Fruit fly (Drosophila melanogaster) whole organism, prepupa: ENCODE results near the gene CG14154.
A peak's percentile ranks its signal among the peaks of the same experiment; 100 is the strongest.

ENCODE experiments used
- Blimp-1 ChIP-seq: fragments of 200-800 bp; sonication (Bioruptor generic); optimal IDR thresholded peaks from 3 replicates; lab custom pipeline; 2017; ENCODE audit warnings: missing biosample characterization, missing genetic modification characterization, mild to moderate bottlenecking, moderate library complexity, missing genetic modification reagents
- CG11294 ChIP-seq: fragments of 200-800 bp; sonication (Bioruptor generic); IDR thresholded peaks from 2 replicates; pipeline ENCODE4 v1.3.6; 2022; ENCODE audit warnings: missing biosample characterization, missing genetic modification characterization
- CG32006 ChIP-seq: fragments of 200-800 bp; sonication (Bioruptor generic); optimal IDR thresholded peaks from 3 replicates; lab custom pipeline; 2017; ENCODE audit warnings: missing biosample characterization, mild to moderate bottlenecking, missing genetic modification characterization
- CG34406 ChIP-seq: fragments of 200-800 bp; sonication (Bioruptor generic); optimal IDR thresholded peaks from 3 replicates; lab custom pipeline; 2016; ENCODE audit warnings: missing biosample characterization, missing genetic modification characterization
- CG6854 ChIP-seq: fragments of 200-800 bp; sonication (Bioruptor generic); optimal IDR thresholded peaks from 2 replicates; lab custom pipeline; 2017; ENCODE audit warnings: missing biosample characterization, mild to moderate bottlenecking, missing genetic modification characterization
- CG8632 ChIP-seq: fragments of 200-800 bp; sonication (Bioruptor generic); optimal IDR thresholded peaks from 3 replicates; lab custom pipeline; 2016; ENCODE audit warnings: missing biosample characterization, missing genetic modification characterization
- Ets21C ChIP-seq: fragments of 200-800 bp; sonication (Bioruptor generic); optimal IDR thresholded peaks from 3 replicates; lab custom pipeline; 2016; ENCODE audit warnings: missing biosample characterization, missing genetic modification characterization
- Hr39 ChIP-seq: fragments of 200-800 bp; sonication (Bioruptor generic); optimal IDR thresholded peaks from 2 replicates; lab custom pipeline; 2016; ENCODE audit warnings: missing biosample characterization, missing genetic modification characterization
- Met ChIP-seq: fragments of 200-800 bp; sonication (Bioruptor generic); optimal IDR thresholded peaks from 3 replicates; lab custom pipeline; 2016; ENCODE audit warnings: missing biosample characterization, missing genetic modification characterization
- OdsH ChIP-seq: fragments of 200-800 bp; sonication (Bioruptor generic); optimal IDR thresholded peaks from 3 replicates; lab custom pipeline; 2016; ENCODE audit warnings: missing biosample characterization, missing genetic modification characterization
- Sox102F ChIP-seq: fragments of 200-800 bp; sonication (Bioruptor generic); optimal IDR thresholded peaks from 2 replicates; lab custom pipeline; 2016; ENCODE audit warnings: missing biosample characterization, mild to moderate bottlenecking, missing genetic modification characterization
- cyc ChIP-seq: fragments of 200-800 bp; sonication (Bioruptor generic); optimal IDR thresholded peaks from 3 replicates; lab custom pipeline; 2016; ENCODE audit warnings: missing biosample characterization, missing genetic modification characterization
- dac ChIP-seq: fragments of 200-800 bp; sonication (Bioruptor generic); optimal IDR thresholded peaks from 2 replicates; lab custom pipeline; 2017; ENCODE audit warnings: missing biosample characterization, mild to moderate bottlenecking, missing genetic modification characterization
- fd59A ChIP-seq: fragments of 200-800 bp; sonication (Bioruptor generic); optimal IDR thresholded peaks from 2 replicates; lab custom pipeline; 2017; ENCODE audit warnings: missing biosample characterization, mild to moderate bottlenecking, missing genetic modification characterization, missing genetic modification reagents

DNA sequence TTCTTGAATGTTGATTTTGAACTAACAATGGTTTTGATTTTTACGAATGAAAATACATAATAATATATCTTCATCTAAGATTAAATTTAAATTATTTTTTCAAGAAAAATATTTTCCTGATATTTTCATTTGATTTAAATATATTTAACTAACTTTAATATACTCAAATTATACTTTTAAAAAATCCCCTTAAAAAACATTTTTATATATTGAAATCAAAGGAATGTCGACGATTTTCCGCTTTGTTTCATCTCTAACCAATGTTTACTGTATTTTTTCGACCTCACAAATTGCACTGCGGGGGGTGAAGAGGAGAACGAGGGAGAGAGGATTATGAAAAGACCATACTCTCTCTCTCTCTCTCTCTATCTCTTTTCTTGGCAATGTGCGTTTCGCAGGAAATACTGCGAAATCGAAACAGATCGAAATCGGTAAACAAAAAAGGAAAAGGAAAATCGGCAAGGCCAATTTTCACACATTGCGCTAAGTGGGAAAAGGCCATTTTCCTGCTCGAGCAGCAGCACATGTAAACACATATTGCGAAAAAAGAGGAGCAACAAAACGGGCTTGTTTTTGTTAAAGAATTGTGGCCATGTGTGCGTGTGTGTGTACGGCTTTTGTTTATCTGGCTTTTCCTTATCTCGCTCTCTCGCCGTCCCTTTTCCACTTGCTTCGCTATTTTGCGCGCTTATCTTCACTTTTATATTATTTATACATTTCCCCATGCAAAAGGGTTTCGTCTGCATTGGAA, 18.5 kb downstream of the CG14154 start:
- TF ChIP-seq OdsH (GFP tag; lab: Kevin White, UChicago) (no peak), Blimp-1 (GFP tag; lab: Kevin White, UChicago) (no peak), CG8632 (GFP tag; lab: Kevin White, UChicago) (peak; percentile 2), Ets21C (GFP tag; lab: Kevin White, UChicago) (no peak), CG32006 (GFP tag; lab: Kevin White, UChicago) (no peak), Hr39 (GFP tag; lab: Kevin White, UChicago) (no peak), CG11294 (GFP tag; lab: Robert Waterston, UW) (no peak), Sox102F (GFP tag; lab: Kevin White, UChicago) (no peak), CG6854 (no peak), cyc (no peak), fd59A (GFP tag; lab: Kevin White, UChicago) (no peak), dac (GFP tag; lab: Kevin White, UChicago) (no peak), CG34406 (GFP tag; lab: Kevin White, UChicago) (no peak), Met (GFP tag; lab: Kevin White, UChicago) (no peak)
